Worm (Caenorhabditis elegans): Measurements from ENCODE around the gene Y41E3.13.

The Y41E3.13 gene

DNA sequence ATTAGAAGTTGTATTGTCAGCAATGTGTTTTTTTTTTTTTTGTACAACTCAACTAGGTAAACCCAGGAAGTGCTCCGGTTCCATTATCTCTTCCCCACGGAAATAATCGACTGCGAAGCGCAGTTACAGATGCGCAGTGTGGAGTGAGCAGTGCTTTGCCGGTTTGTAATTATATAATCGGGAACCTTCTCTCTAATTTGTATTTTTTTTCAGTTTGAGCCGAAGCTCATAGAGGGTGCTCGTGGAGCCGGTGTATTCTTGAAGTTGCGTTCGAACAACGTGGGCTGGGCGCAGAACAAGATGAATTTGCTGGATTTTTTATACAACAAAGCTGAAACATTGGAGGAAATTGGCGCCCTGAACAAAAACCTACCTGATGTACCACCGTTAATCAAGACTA, at the start of gene Y41E3.13:
Gene Y41E3.13 (plus strand): TSS at position 301 of the 400 bp plus-strand sequence.
- TF ChIP-seq lin-35 (GFP tag; optimal IDR thresholded peaks at IDR 0.05) = no peak
- TF ChIP-seq nhr-19 (GFP tag; conservative IDR thresholded peaks at IDR 0.05) = no peak
- no peak for TF ChIP-seq elt-2 (tag; optimal IDR thresholded peaks at IDR 0.05)
- no peak for TF ChIP-seq fkh-10 (GFP tag; optimal IDR thresholded peaks at IDR 0.05)
- TF ChIP-seq nhr-47 (tag; optimal IDR thresholded peaks at IDR 0.05) = no peak
- TF ChIP-seq efl-3 (GFP tag; optimal IDR thresholded peaks at IDR 0.05) = no peak
- no peak for TF ChIP-seq lsy-2 (tag; optimal IDR thresholded peaks at IDR 0.05)
- TF ChIP-seq xbp-1 (tag; optimal IDR thresholded peaks at IDR 0.05) = no peak
- no peak for TF ChIP-seq mdl-1 (tag; optimal IDR thresholded peaks at IDR 0.05)
- no peak for TF ChIP-seq snu-23 (GFP tag; optimal IDR thresholded peaks at IDR 0.05)
- no peak for TF ChIP-seq lin-13 (GFP tag; optimal IDR thresholded peaks at IDR 0.05)
- TF ChIP-seq mep-1 (tag; optimal IDR thresholded peaks at IDR 0.05) = no peak
- TF ChIP-seq pqm-1 (tag; optimal IDR thresholded peaks at IDR 0.05) = no peak
- TF ChIP-seq jun-1 (tag; optimal IDR thresholded peaks at IDR 0.05) = no peak
- TF ChIP-seq blmp-1 (tag; optimal IDR thresholded peaks at IDR 0.05) = no peak
- TF ChIP-seq dpl-1 (GFP tag; optimal IDR thresholded peaks at IDR 0.05) = no peak
- no peak for TF ChIP-seq sox-4 (tag; optimal IDR thresholded peaks at IDR 0.05)

DNA sequence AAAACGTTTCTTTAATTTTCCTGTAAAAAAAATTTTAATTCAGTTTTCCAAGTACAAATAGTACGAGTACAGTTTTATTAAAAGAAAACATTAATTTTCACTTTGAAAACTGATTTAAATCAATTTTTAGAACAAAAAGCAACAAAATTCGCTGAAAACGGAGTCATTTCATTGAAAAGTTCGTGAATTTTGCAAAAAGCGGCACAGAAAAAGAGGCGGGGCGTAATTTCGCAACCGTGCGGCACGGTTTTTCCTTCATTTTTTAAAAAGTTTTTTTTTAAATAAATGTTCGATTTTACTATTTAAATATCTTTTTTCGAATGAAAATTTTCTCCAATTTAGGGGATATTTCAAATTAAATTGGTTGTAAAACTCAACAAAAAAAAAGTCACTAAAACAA, 46.9 kb upstream of the Y41E3.13 start:
- TF ChIP-seq pag-3 (tag; optimal IDR thresholded peaks at IDR 0.05; ENCODE audit: borderline replicate concordance, insufficient read depth) (no peak), nhr-20 (tag; optimal IDR thresholded peaks at IDR 0.05) (no peak), lin-15B (tag; optimal IDR thresholded peaks at IDR 0.05) (no peak), aly-2 (tag; optimal IDR thresholded peaks at IDR 0.05) (no peak), nhr-77 (tag; optimal IDR thresholded peaks at IDR 0.05) (no peak), Y116A8C.19 (tag; optimal IDR thresholded peaks at IDR 0.05; ENCODE audit: borderline replicate concordance) (no peak), F16B12.6 (tag; optimal IDR thresholded peaks at IDR 0.05) (no peak), irx-1 (tag; optimal IDR thresholded peaks at IDR 0.05) (no peak)

DNA sequence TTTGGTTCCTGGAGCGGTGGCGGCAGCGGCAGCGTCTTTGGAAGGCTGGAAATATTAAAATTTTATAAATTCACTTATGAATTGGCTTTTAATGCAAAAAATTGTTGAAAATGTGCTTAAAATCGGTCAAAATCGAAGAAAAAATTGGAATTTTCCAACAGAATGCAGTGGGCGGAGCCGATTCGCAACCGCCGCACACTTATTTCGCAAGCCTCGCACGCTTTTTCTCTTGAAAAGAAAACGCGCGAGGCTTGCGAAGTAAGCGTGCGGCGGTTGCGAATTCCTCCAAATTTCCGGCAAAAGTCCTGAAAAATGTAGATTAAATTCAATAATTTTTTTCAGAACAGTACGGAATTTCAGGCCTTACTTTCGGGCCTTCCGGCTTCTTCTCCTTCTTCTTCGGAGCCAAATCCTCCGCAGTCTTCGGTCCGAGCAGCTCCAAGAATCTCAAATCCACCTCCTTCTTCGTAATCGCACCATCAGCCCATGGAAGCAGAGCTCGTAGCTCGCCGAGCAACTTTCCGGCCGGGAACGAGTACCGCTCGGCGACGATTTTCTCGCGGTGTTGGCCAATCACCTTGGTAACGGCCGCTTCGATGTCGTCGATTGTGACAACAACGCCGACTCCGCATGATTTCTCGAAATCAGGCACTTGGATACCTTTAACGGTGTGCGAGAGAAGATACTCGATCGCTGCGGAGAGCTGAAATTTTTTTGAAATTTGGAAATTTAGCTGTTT, 45.8 kb upstream of the Y41E3.13 start:
- TF ChIP-seq skn-1 (tag; optimal IDR thresholded peaks at IDR 0.05) (no peak), nhr-28 (tag; optimal IDR thresholded peaks at IDR 0.05) (no peak), aha-1 (tag; optimal IDR thresholded peaks at IDR 0.05) (no peak), hlh-17 (GFP tag; optimal IDR thresholded peaks at IDR 0.05; ENCODE audit: borderline replicate concordance) (no peak), fos-1 (tag; optimal IDR thresholded peaks at IDR 0.05) (no peak)

DNA sequence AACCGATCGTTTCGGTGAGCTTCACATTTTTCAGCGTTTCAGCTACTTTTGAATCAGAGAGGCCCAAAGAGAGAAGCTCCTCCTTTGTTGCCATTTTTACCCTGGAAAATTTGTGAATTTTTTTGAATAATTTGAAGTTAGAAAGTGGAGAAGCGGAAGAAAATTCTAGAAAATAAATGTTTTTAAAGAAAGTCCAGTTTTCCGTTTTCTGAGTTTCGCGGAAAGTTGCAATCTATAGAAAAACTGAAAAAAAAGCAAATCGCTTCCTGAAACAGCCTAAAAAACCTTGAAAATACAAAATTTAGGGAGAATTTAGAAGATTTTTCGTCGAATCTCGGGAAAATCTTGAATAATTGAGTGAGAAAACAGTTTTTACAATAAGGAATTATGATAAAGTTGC, 45.0 kb upstream of the Y41E3.13 start, which contains the start of gene qars-1:
Gene qars-1 (minus strand): TSS at position 101 of the 400 bp plus-strand sequence.
- no peak for TF ChIP-seq aly-2 (tag; optimal IDR thresholded peaks at IDR 0.05)
- TF ChIP-seq zag-1 (tag; optimal IDR thresholded peaks at IDR 0.05) = no peak
- no peak for TF ChIP-seq nhr-20 (tag; optimal IDR thresholded peaks at IDR 0.05)
- TF ChIP-seq zip-4 (GFP tag; optimal IDR thresholded peaks at IDR 0.05) = no peak
- TF ChIP-seq fkh-4 (tag; optimal IDR thresholded peaks at IDR 0.05; ENCODE audit: borderline replicate concordance) = no peak
- TF ChIP-seq aha-1 (tag; optimal IDR thresholded peaks at IDR 0.05) = no peak
- no peak for TF ChIP-seq isw-1 (GFP tag; IDR thresholded peaks at IDR 0.05)
- TF ChIP-seq lin-13 (GFP tag; optimal IDR thresholded peaks at IDR 0.05) = no peak
- no peak for TF ChIP-seq sup-37 (GFP tag; optimal IDR thresholded peaks at IDR 0.05)
- no peak for TF ChIP-seq tbx-2 (tag; optimal IDR thresholded peaks at IDR 0.05)
- no peak for TF ChIP-seq xbp-1 (tag; optimal IDR thresholded peaks at IDR 0.05)
- TF ChIP-seq ceh-88 (GFP tag; IDR thresholded peaks at IDR 0.05) = no peak
- no peak for TF ChIP-seq hlh-17 (GFP tag; optimal IDR thresholded peaks at IDR 0.05; ENCODE audit: borderline replicate concordance)
- TF ChIP-seq ceh-63 (GFP tag; optimal IDR thresholded peaks at IDR 0.05) = no peak
